Fruit fly (Drosophila melanogaster) S2 (cell line): Measurements from ENCODE around the gene Nhe1.

Experiments
- CG8478 ChIP-seq: fragments of >200 bp; optimal IDR thresholded peaks from 2 replicates; lab custom pipeline; 2018
- CTCF ChIP-seq, 2 experiments: fragments of >200 bp; optimal IDR thresholded peaks; 2 replicates each; lab custom pipeline; 2018

- no peak for TF ChIP-seq CTCF (optimal IDR thresholded peaks at IDR 0.05; lab: Kevin White, UChicago)
- no peak for TF ChIP-seq CG8478 (lab: Kevin White, UChicago)
Measured at dm6 chr2L:123007-123327, 16.4 kb upstream of the Nhe1 start.
